Worm (Caenorhabditis elegans): ENCODE measurements around the gene Y38F1A.7.

The Y38F1A.7 gene

ce11 chrII:12996249-12996648, 1.4 kb downstream of the Y38F1A.7 start, which contains the start of gene hphd-1 (continued):
- TF ChIP-seq mxl-2 (GFP tag; conservative IDR thresholded peaks at IDR 0.05) (no peak), nhr-111 (GFP tag; optimal IDR thresholded peaks at IDR 0.05) (no peak), F44E2.7 (GFP tag; IDR thresholded peaks at IDR 0.05) (no peak), lin-29 (GFP tag; IDR thresholded peaks at IDR 0.05) (no peak), egl-43 (GFP tag; IDR thresholded peaks at IDR 0.05) (no peak), vab-7 (GFP tag; IDR thresholded peaks at IDR 0.05) (no peak), ceh-82 (tag; optimal IDR thresholded peaks at IDR 0.05) (no peak), nhr-25 (tag; optimal IDR thresholded peaks at IDR 0.05; ENCODE audit: borderline replicate concordance, insufficient read depth) (no peak), unc-39 (tag; optimal IDR thresholded peaks at IDR 0.05) (no peak), mdl-1 (tag; optimal IDR thresholded peaks at IDR 0.05) (peak; percentile 35 to 95), ceh-28 (tag; optimal IDR thresholded peaks at IDR 0.05) (no peak), tra-1 (GFP tag; IDR thresholded peaks at IDR 0.05) (peak; percentile 35; the same call in 1 of the 2 replicates), mep-1 (tag; optimal IDR thresholded peaks at IDR 0.05) (peak; percentile 70), nhr-102 (tag; optimal IDR thresholded peaks at IDR 0.05) (peak; percentile 48), Y48G9A.11 (GFP tag; IDR thresholded peaks at IDR 0.05) (no peak), hlh-11 (tag; optimal IDR thresholded peaks at IDR 0.05) (peak; percentile 78), ctbp-1 (GFP tag; IDR thresholded peaks at IDR 0.05) (no peak), F10B5.3 (tag; optimal IDR thresholded peaks at IDR 0.05) (no peak), zip-11 (GFP tag; IDR thresholded peaks at IDR 0.05) (no peak), skn-1 (tag; optimal IDR thresholded peaks at IDR 0.05) (no peak), lin-1 (GFP tag; IDR thresholded peaks at IDR 0.05) (peak; percentile 46; the same call in 1 of the 2 replicates), nhr-77 (tag; optimal IDR thresholded peaks at IDR 0.05) (peak; percentile 59), nhr-41 (GFP tag; IDR thresholded peaks at IDR 0.05) (no peak), pqm-1 (tag; optimal IDR thresholded peaks at IDR 0.05) (no peak), unc-62 (GFP tag; optimal IDR thresholded peaks at IDR 0.05 in 1 of 2) (no peak), unc-62 (tag; optimal IDR thresholded peaks at IDR 0.05) (no peak), spr-1 (tag; optimal IDR thresholded peaks at IDR 0.05) (no peak), daf-8 (GFP tag; IDR thresholded peaks at IDR 0.05) (no peak), hif-1 (tag; optimal IDR thresholded peaks at IDR 0.05) (peak in 1 of 2 experiments; percentile 68), mxl-3 (GFP tag; optimal IDR thresholded peaks at IDR 0.05) (peak; percentile 82), lsy-2 (tag; optimal IDR thresholded peaks at IDR 0.05) (peak in 1 of 2 experiments; percentile 71), nhr-28 (tag; optimal IDR thresholded peaks at IDR 0.05) (peak; percentile 83), saeg-2 (GFP tag; IDR thresholded peaks at IDR 0.05) (no peak), ZK546.5 (tag; optimal IDR thresholded peaks at IDR 0.05) (no peak), zfp-3 (GFP tag; conservative IDR thresholded peaks at IDR 0.05) (no peak), dve-1 (tag; optimal IDR thresholded peaks at IDR 0.05; ENCODE audit: insufficient read depth) (peak; percentile 94), madf-5 (GFP tag; IDR thresholded peaks at IDR 0.05) (no peak), egl-27 (tag; optimal IDR thresholded peaks at IDR 0.05) (no peak), sdz-12 (GFP tag; optimal IDR thresholded peaks at IDR 0.05) (no peak), cey-2 (tag; optimal IDR thresholded peaks at IDR 0.05; ENCODE audit: borderline replicate concordance, insufficient read depth) (no peak), dmd-9 (GFP tag; IDR thresholded peaks at IDR 0.05) (no peak), snpc-1.2 (GFP tag; IDR thresholded peaks at IDR 0.05) (no peak), lin-13 (GFP tag; optimal IDR thresholded peaks at IDR 0.05) (no peak), ztf-7 (tag; optimal IDR thresholded peaks at IDR 0.05) (no peak), nhr-10 (tag; optimal IDR thresholded peaks at IDR 0.05) (peak; percentile 83), nhr-48 (tag; optimal IDR thresholded peaks at IDR 0.05) (peak; percentile 37), T26A8.4 (GFP tag; IDR thresholded peaks at IDR 0.05) (peak; percentile 13; the same call in 1 of the 2 replicates), F49E8.2 (tag; optimal IDR thresholded peaks at IDR 0.05; ENCODE audit: borderline replicate concordance) (no peak), aha-1 (tag) (peak; percentile 28), ama-1 (optimal IDR thresholded peaks at IDR 0.05) (no peak), lin-15B (tag; optimal IDR thresholded peaks at IDR 0.05) (no peak)

Measured in whole organism, L4 larva.